Worm (Caenorhabditis elegans) whole organism, early embryonic: ENCODE results near the gene T25D1.2.

Experiments used
- B0310.2 ChIP-seq: sonication (generic microtip); optimal IDR thresholded peaks from 2 replicates; lab custom pipeline; 2016; ENCODE audit warnings: mild to moderate bottlenecking, missing genetic modification characterization, missing compliant biosample characterization
- aly-1 ChIP-seq: sonication (generic microtip); optimal IDR thresholded peaks from 2 replicates; lab custom pipeline; 2016; ENCODE audit warnings: missing genetic modification characterization, missing compliant biosample characterization
- ama-1 ChIP-seq: fragments of 150-350 bp; optimal IDR thresholded peaks from 2 replicates; lab custom pipeline; 2014
- ceh-13 ChIP-seq: fragments of 200-800 bp; sonication (Bioruptor generic); optimal IDR thresholded peaks from 2 replicates; lab custom pipeline; 2018; ENCODE audit warnings: mild to moderate bottlenecking, missing genetic modification characterization, missing compliant biosample characterization
- ceh-36 ChIP-seq: sonication (generic microtip); optimal IDR thresholded peaks from 2 replicates; lab custom pipeline; 2016; ENCODE audit warnings: missing genetic modification characterization, inconsistent platforms, missing compliant biosample characterization
- ets-7 ChIP-seq: sonication (generic microtip); optimal IDR thresholded peaks from 2 replicates; lab custom pipeline; 2016; ENCODE audit warnings: missing genotype, missing genetic modification characterization, missing compliant biosample characterization
- flt-1 ChIP-seq: fragments of 200-800 bp; sonication (Bioruptor generic); IDR thresholded peaks from 2 replicates; pipeline ENCODE4 v1.3.6; 2022; ENCODE audit warnings: missing genetic modification characterization, missing compliant biosample characterization
- hmbx-1 ChIP-seq: sonication (generic microtip); optimal IDR thresholded peaks from 2 replicates; lab custom pipeline; 2016; ENCODE audit warnings: mild to moderate bottlenecking, missing genetic modification characterization, missing compliant biosample characterization
- hmg-4 ChIP-seq: fragments of 200-800 bp; sonication (Bioruptor generic); optimal IDR thresholded peaks from 2 replicates; lab custom pipeline; 2018; ENCODE audit warnings: mild to moderate bottlenecking, missing genetic modification characterization, missing compliant biosample characterization
- hnd-1 ChIP-seq: sonication (generic microtip); optimal IDR thresholded peaks from 2 replicates; lab custom pipeline; 2016; ENCODE audit warnings: missing genetic modification characterization, missing compliant biosample characterization
- pes-1 ChIP-seq: fragments of 200-800 bp; sonication (Bioruptor generic); IDR thresholded peaks from 2 replicates; pipeline ENCODE4 v1.3.6; 2022; ENCODE audit warnings: missing genetic modification reagents, missing genetic modification characterization, missing compliant biosample characterization
- scrt-1 ChIP-seq: fragments of 200-800 bp; sonication (Bioruptor generic); IDR thresholded peaks from 2 replicates; pipeline ENCODE4 v1.3.6; 2022; ENCODE audit warnings: missing genetic modification characterization, missing compliant biosample characterization
- sea-1 ChIP-seq: fragments of 200-800 bp; sonication (Bioruptor generic); conservative IDR thresholded peaks from 2 replicates; pipeline ENCODE4 v1.3.6; 2022; ENCODE audit warnings: missing genetic modification characterization, missing compliant biosample characterization
- tra-4 ChIP-seq: sonication (generic microtip); optimal IDR thresholded peaks from 2 replicates; lab custom pipeline; 2017; ENCODE audit warnings: missing genetic modification characterization, missing compliant biosample characterization

- TF ChIP-seq ceh-13 (GFP tag; lab: Kevin White, UChicago) (no peak), hmbx-1 (tag; lab: Kevin White, UChicago) (no peak), hmg-4 (GFP tag; lab: Kevin White, UChicago) (no peak), sea-1 (GFP tag; lab: Robert Waterston, UW) (no peak), ama-1 (lab: Kevin White, UChicago) (no peak), ceh-36 (tag; lab: Kevin White, UChicago) (no peak), aly-1 (no peak), pes-1 (GFP tag; lab: Robert Waterston, UW) (no peak), B0310.2 (no peak), scrt-1 (GFP tag; lab: Robert Waterston, UW) (no peak), tra-4 (tag; lab: Kevin White, UChicago) (no peak), flt-1 (GFP tag; lab: Robert Waterston, UW) (no peak), ets-7 (no peak), hnd-1 (no peak)
These were observed 25.0 kb downstream of the T25D1.2 start, which contains the start of gene osm-1 for ce11 chrX:16540374-16540773.
